Worm (Caenorhabditis elegans): ENCODE results near the gene crb-3.

ce11 chrX:9170058-9170457 lies 33.5 kb upstream of the crb-3 start:
- no peak for TF ChIP-seq ama-1 (optimal IDR thresholded peaks at IDR 0.05)
- no peak for TF ChIP-seq hnd-1 (tag; optimal IDR thresholded peaks at IDR 0.05)
- no peak for TF ChIP-seq ets-7 (tag; optimal IDR thresholded peaks at IDR 0.05)
- TF ChIP-seq flt-1 (GFP tag; IDR thresholded peaks at IDR 0.05) = no peak

Data from whole organism, early embryonic.